Worm (Caenorhabditis elegans): ENCODE results near the gene srh-127.

Gene srh-127

DNA sequence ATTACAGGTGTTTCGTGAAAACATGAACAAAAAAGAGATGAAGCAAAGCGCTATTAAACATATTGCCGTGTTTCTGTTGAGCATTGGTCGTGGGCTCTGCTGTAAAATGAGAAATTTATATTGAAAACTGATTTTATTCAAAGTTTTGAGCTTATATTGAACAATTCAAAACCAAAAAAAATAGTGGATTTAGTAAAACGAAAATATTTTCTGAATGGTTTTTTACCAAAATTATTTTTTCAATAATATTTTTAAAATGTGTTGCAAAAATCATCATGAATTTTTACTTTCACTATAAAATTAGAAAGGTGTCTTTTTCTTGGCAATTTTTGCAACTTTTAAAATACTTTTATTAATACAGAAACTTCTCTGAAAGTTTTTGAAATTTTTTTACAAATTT, 10.2 kb downstream of the srh-127 start, which contains the start of gene C31B8.7:
TSS of gene C31B8.7 (minus strand) at position 101 of the 400 bp plus-strand sequence.
- TF ChIP-seq W03F9.2 (tag; optimal IDR thresholded peaks at IDR 0.05), result no peak
- TF ChIP-seq dao-5 (tag; optimal IDR thresholded peaks at IDR 0.05), result no peak
- no peak for TF ChIP-seq him-1 (tag; optimal IDR thresholded peaks at IDR 0.05)

DNA sequence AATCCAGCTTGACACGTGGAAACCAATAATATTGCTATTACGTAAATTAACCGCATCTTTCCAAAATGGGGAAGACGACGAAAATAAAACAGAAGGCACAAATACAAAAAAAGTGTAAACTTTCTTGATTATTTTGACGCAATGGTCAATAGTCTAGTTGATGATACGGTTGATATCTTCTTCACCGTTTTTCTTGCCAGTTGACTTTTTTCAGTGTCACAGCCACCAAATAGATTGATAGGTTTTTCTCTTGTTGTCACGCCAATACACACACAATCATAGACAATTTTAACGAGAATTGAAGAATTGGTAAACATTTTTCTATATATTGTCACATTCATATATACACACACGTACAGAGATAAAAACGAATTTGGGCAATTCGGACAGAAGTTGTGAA, 16.4 kb downstream of the srh-127 start, which contains the start of gene zmp-3:
TSS of gene zmp-3 (minus strand) at position 101 of the 400 bp plus-strand sequence.
- TF ChIP-seq W03F9.2 (tag; optimal IDR thresholded peaks at IDR 0.05), result no peak
- TF ChIP-seq him-1 (tag; optimal IDR thresholded peaks at IDR 0.05), result no peak

DNA sequence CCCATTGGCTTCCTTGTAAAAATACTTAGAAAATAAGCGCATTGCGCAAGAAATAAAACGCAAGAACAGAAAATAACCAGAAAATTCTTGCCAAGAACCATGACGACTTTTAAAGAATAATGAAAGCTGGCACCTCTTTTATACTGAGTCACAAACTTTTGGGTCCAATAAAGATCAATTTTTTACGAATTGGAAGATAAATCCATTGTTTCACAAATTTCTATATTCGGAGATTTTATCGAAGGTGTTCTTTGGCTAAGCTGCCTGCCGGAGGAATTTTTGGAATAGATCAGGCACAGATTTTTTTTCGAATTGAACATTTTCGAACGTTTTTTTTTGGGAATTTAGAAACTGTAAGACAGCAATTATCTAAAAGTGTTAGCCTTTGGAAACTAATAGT, 19.8 kb downstream of the srh-127 start, which contains the start of gene C31B8.9:
TSS of gene C31B8.9 (minus strand) at position 101 of the 400 bp plus-strand sequence.
- TF ChIP-seq him-1 (tag; optimal IDR thresholded peaks at IDR 0.05), result no peak
- TF ChIP-seq dao-5 (tag; optimal IDR thresholded peaks at IDR 0.05), result no peak
- no peak for TF ChIP-seq W03F9.2 (tag; optimal IDR thresholded peaks at IDR 0.05)

- no peak for TF ChIP-seq him-1 (tag; optimal IDR thresholded peaks at IDR 0.05)
These were observed 20.9 kb downstream of the srh-127 start, which contains the start of gene srh-146 for ce11 chrV:2913948-2914347. TSS of gene srh-146 (plus strand) at chrV:2914248.

DNA sequence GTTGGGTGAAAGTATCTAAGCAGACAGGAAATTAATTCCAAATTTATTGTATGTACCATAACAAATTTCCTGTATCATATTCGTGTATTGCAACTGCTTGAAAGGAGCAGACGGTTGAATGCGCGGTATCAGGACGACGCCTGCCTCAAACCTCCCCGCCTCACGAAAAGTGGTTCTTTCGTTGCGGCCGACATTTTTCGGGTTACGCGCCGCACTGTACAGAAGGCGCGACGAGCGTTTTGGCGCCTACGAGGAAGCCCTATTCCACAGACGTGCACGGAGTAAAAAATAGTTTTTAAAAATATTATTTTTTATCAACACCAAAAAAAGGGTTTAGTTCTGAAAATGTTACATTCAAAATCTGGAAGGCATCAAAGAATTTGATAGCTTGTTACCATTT, 27.0 kb downstream of the srh-127 start:
- TF ChIP-seq W03F9.2 (tag; optimal IDR thresholded peaks at IDR 0.05) (no peak), dao-5 (tag; optimal IDR thresholded peaks at IDR 0.05) (no peak), him-1 (tag; optimal IDR thresholded peaks at IDR 0.05) (no peak)

DNA sequence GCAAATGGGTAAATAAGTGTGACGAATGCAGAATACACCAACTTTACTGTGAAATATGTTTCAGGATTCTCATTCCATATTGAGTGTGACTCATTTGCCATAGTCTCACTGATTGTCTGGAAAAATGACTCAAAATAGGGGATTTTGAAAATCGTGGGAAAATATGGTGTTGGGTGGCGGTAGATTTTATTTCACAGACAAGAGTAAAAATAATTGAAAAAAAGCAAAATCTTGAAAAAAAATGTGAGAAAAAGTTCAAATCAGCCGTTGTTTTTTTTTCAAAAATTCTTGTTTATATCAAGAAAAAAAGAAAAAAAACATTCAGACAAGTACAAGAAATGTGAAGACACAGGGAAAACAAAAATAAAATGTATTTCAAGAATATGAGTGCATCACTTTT, 29.5 kb downstream of the srh-127 start, which contains the start of gene srh-38:
TSS of gene srh-38 (minus strand) at position 101 of the 400 bp plus-strand sequence.
- TF ChIP-seq W03F9.2 (tag; optimal IDR thresholded peaks at IDR 0.05) (no peak), him-1 (tag; optimal IDR thresholded peaks at IDR 0.05) (no peak), dao-5 (tag; optimal IDR thresholded peaks at IDR 0.05) (no peak)

ce11 chrV:2927553-2927952, 34.5 kb downstream of the srh-127 start, which contains the start of gene C31B8.12:
TSS of gene C31B8.12 (minus strand) at chrV:2927653.
- TF ChIP-seq W03F9.2 (tag; optimal IDR thresholded peaks at IDR 0.05) (no peak), dao-5 (tag; optimal IDR thresholded peaks at IDR 0.05) (no peak), him-1 (tag; optimal IDR thresholded peaks at IDR 0.05) (no peak)

- TF ChIP-seq him-1 (tag; optimal IDR thresholded peaks at IDR 0.05), result no peak
- TF ChIP-seq dao-5 (tag; optimal IDR thresholded peaks at IDR 0.05), result no peak
- TF ChIP-seq W03F9.2 (tag; optimal IDR thresholded peaks at IDR 0.05), result no peak
These were observed 36.7 kb downstream of the srh-127 start, which contains the start of gene C31B8.16 for ce11 chrV:2929753-2930152. TSS of gene C31B8.16 (plus strand) at chrV:2930053.

- no peak for TF ChIP-seq him-1 (tag; optimal IDR thresholded peaks at IDR 0.05)
These were observed 38.2 kb downstream of the srh-127 start, which contains the start of gene C31B8.1 for ce11 chrV:2931252-2931651. TSS of gene C31B8.1 (plus strand) at chrV:2931552.

DNA sequence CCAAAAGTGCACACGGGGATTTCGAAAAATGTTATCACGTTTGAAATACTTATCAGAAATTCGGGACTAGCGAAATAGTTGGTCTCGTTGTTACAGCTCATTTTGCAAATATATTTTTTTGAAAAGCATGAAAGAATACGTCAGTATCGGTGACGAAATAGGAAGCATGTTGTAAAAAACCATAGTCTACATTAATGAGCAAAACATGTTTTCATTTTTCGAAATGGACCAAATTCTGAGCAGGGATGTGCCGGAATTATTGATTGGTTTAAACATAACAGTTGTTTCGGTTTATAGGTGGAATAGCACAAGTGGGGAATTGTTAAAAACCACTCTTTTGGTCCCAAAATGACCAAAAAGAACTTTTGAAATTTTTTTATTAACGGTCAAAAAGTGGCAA, 41.0 kb downstream of the srh-127 start, which contains the start of gene srh-247:
TSS of gene srh-247 (minus strand) at position 101 of the 400 bp plus-strand sequence.
- TF ChIP-seq dao-5 (tag; optimal IDR thresholded peaks at IDR 0.05) (no peak), him-1 (tag; optimal IDR thresholded peaks at IDR 0.05) (no peak), W03F9.2 (tag; optimal IDR thresholded peaks at IDR 0.05) (no peak)

DNA sequence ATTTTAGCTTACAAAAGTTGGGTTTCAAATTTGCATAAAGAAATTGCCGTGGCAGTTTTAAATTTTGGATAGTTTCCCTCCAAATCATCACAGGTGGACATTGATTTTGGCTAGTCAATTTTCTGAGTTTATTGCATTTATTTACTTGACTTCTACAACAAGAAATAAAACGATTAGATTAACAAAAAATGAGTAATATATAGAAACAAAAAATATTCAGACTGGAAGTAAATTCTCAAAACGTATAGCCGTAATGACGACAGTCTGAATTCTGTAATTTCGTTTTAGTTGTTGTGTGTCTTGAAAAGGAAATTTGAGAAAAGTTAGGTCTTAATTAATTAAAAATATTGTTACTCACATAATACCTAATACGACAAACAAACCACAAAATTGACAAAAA, 45.4 kb downstream of the srh-127 start, which contains the start of gene srw-141:
TSS of gene srw-141 (minus strand) at position 101 of the 400 bp plus-strand sequence.
- TF ChIP-seq him-1 (tag; optimal IDR thresholded peaks at IDR 0.05) (no peak), W03F9.2 (tag; optimal IDR thresholded peaks at IDR 0.05) (no peak), dao-5 (tag; optimal IDR thresholded peaks at IDR 0.05) (no peak)

DNA sequence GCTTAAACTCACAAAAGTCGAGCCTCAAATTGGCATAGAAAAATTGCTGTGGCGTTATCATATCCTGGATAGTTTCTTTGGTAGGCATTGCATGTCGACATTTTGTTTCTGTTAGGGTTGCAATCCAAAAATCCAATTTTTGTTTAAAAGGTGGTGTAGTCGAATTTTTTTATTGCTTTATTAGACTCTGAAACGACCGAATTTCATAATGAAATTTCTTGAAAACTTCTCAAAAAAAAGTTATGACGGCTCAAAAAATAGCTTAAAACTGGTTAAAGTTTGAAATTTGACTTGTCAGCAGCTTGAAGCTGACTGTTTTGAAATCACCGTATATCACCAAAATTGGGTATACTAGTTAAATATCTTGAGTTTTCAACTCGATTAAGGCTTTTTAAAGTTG, 48.3 kb downstream of the srh-127 start, which contains the start of gene srw-143:
TSS of gene srw-143 (minus strand) at position 101 of the 400 bp plus-strand sequence.
- TF ChIP-seq him-1 (tag; optimal IDR thresholded peaks at IDR 0.05) (no peak), dao-5 (tag; optimal IDR thresholded peaks at IDR 0.05) (no peak)

DNA sequence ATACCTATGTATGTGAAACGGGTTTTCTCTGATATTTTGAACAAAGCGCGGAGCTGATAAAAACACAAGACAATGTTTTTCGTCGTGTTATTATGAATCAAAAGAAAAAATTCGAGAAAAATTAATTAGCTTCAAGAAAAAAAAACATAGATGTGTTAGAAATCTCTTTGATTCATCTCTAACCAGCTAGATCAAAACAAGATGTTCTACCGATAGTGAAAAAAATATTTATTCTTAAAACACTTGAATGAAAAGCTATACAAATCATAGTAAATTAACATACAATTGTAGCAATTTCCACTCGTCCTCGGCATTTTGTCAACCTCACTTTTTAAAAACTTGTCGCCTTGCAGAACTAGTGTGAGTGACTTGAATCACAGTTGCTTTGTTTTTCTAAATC, 49.2 kb downstream of the srh-127 start:
- no peak for TF ChIP-seq dao-5 (tag; optimal IDR thresholded peaks at IDR 0.05)
- no peak for TF ChIP-seq W03F9.2 (tag; optimal IDR thresholded peaks at IDR 0.05)
- TF ChIP-seq him-1 (tag; optimal IDR thresholded peaks at IDR 0.05), result no peak

ce11 chrV:2943859-2944258, 50.8 kb downstream of the srh-127 start, which contains the start of gene srw-137:
TSS of gene srw-137 (minus strand) at chrV:2943959.
- TF ChIP-seq dao-5 (tag; optimal IDR thresholded peaks at IDR 0.05) (no peak), W03F9.2 (tag; optimal IDR thresholded peaks at IDR 0.05) (no peak), him-1 (tag; optimal IDR thresholded peaks at IDR 0.05) (no peak)

All from whole organism, L4/young adult.